Worm (Caenorhabditis elegans) whole organism, L4 larva: Measurements from ENCODE around the gene T11F9.21.
A peak's percentile ranks its signal among the peaks of the same experiment; 100 is the strongest.

Experiments used
- D1046.2 ChIP-seq: fragments of 200-800 bp; sonication (Bioruptor generic); IDR thresholded peaks from 2 replicates; pipeline ENCODE4 v1.3.6; 2022; ENCODE audit warnings: missing genetic modification characterization, missing compliant biosample characterization
- F10B5.3 ChIP-seq: sonication (generic microtip); optimal IDR thresholded peaks from 2 replicates; lab custom pipeline; 2016; ENCODE audit warnings: mild to moderate bottlenecking, missing genetic modification characterization, missing compliant biosample characterization
- F26F4.8 ChIP-seq: fragments of 200-800 bp; sonication (Bioruptor generic); conservative IDR thresholded peaks from 2 replicates; pipeline ENCODE4 v1.3.6; 2022; ENCODE audit warnings: missing genetic modification characterization, missing compliant biosample characterization
- Y5F2A.4 ChIP-seq: fragments of 200-800 bp; sonication (Bioruptor generic); optimal IDR thresholded peaks from 2 replicates; lab custom pipeline; 2018; ENCODE audit warnings: mild to moderate bottlenecking, missing genetic modification characterization, missing compliant biosample characterization
- aha-1 ChIP-seq: fragments of 150-350 bp; peaks from one replicate; lab custom pipeline; 2014; ENCODE audit warnings: missing biosample characterization, missing genetic modification characterization
- aly-2 ChIP-seq: sonication (generic microtip); optimal IDR thresholded peaks from 2 replicates; lab custom pipeline; 2018; ENCODE audit warnings: missing biosample characterization, missing genetic modification characterization
- ama-1 ChIP-seq: fragments of 150-350 bp; optimal IDR thresholded peaks from 2 replicates; lab custom pipeline; 2014; ENCODE audit warnings: inconsistent platforms, mixed read lengths
- ceh-28 ChIP-seq: fragments of 150-350 bp; optimal IDR thresholded peaks from 2 replicates; lab custom pipeline; 2014; ENCODE audit warnings: missing biosample characterization, missing genetic modification reagents, missing genetic modification characterization
- ceh-62 ChIP-seq: sonication (generic microtip); optimal IDR thresholded peaks from 2 replicates; lab custom pipeline; 2017; ENCODE audit warnings: missing biosample characterization, missing genetic modification characterization
- ces-1 ChIP-seq: fragments of 150-350 bp; sonication (generic microtip); optimal IDR thresholded peaks from 4 replicates; lab custom pipeline; 2014; ENCODE audit warnings: missing biosample characterization, missing genetic modification reagents, missing genetic modification characterization
- cey-2 ChIP-seq: sonication (generic microtip); optimal IDR thresholded peaks from 3 replicates; lab custom pipeline; 2017; ENCODE audit warnings: missing genetic modification characterization, mild to moderate bottlenecking, missing compliant biosample characterization, antibody characterized with exemption, borderline replicate concordance; ENCODE audit not compliant: insufficient read depth
- ctbp-1 ChIP-seq: fragments of 200-800 bp; sonication (Bioruptor generic); IDR thresholded peaks from 2 replicates; pipeline ENCODE4 v1.3.6; 2022; ENCODE audit warnings: missing genetic modification reagents, missing genetic modification characterization, missing compliant biosample characterization
- daf-16 ChIP-seq, 3 experiments: sonication (generic microtip); optimal IDR thresholded peaks; 2 replicates each; lab custom pipeline; 2016 to 2017; ENCODE audit warnings: missing genetic modification characterization in 3 of 3, missing genetic modification reagents in 3 of 3, mild to moderate bottlenecking in 2 of 3, missing compliant biosample characterization in 2 of 3, missing biosample characterization in 1 of 3, moderate library complexity in 1 of 3
- dmd-6 ChIP-seq: fragments of 200-800 bp; sonication (Bioruptor generic); IDR thresholded peaks from 2 replicates; pipeline ENCODE4 v1.3.6; 2022; ENCODE audit warnings: missing genetic modification reagents, missing genetic modification characterization, missing compliant biosample characterization
- dve-1 ChIP-seq: sonication (generic microtip); optimal IDR thresholded peaks from 2 replicates; lab custom pipeline; 2017; ENCODE audit warnings: antibody characterized with exemption, mild to moderate bottlenecking, missing genetic modification characterization, missing compliant biosample characterization; ENCODE audit not compliant: insufficient read depth
- egl-43 ChIP-seq: fragments of 200-800 bp; sonication (Bioruptor generic); IDR thresholded peaks from 2 replicates; pipeline ENCODE4 v1.3.6; 2022; ENCODE audit warnings: missing genetic modification reagents, missing genetic modification characterization, missing compliant biosample characterization
- hlh-11 ChIP-seq: fragments of 200-800 bp; sonication (Bioruptor generic); optimal IDR thresholded peaks from 2 replicates; lab custom pipeline; 2018; ENCODE audit warnings: mild to moderate bottlenecking, missing genetic modification characterization, missing compliant biosample characterization
- hlh-30 ChIP-seq: sonication (generic microtip); optimal IDR thresholded peaks from 2 replicates; lab custom pipeline; 2017; ENCODE audit warnings: antibody characterized with exemption, mild to moderate bottlenecking, missing genetic modification characterization, missing compliant biosample characterization; ENCODE audit not compliant: insufficient read depth
- jun-1 ChIP-seq: fragments of 150-350 bp; optimal IDR thresholded peaks from 2 replicates; lab custom pipeline; 2014; ENCODE audit warnings: missing biosample characterization, missing genetic modification reagents, missing genetic modification characterization
- lin-1 ChIP-seq: fragments of 200-800 bp; sonication (Bioruptor generic); IDR thresholded peaks from 2 replicates; pipeline ENCODE4 v1.3.6; 2022; ENCODE audit warnings: missing genetic modification reagents, missing genetic modification characterization, missing compliant biosample characterization
- lin-38 ChIP-seq: fragments of 200-800 bp; sonication (Bioruptor generic); IDR thresholded peaks from 2 replicates; pipeline ENCODE4 v1.3.6; 2022; ENCODE audit warnings: missing genetic modification reagents, missing genetic modification characterization, missing compliant biosample characterization
- lir-3 ChIP-seq: sonication (generic microtip); optimal IDR thresholded peaks from 2 replicates; lab custom pipeline; 2016; ENCODE audit warnings: mild to moderate bottlenecking, missing genetic modification characterization, missing compliant biosample characterization
- lsy-2 ChIP-seq, 2 experiments: fragments of 150-350 bp in 1 of 2; sonication (generic microtip) in 1 of 2; optimal IDR thresholded peaks; 2 replicates each; lab custom pipeline; 2014 to 2017; ENCODE audit warnings: missing biosample characterization in 2 of 2, missing genetic modification characterization in 2 of 2
- madf-5 ChIP-seq, 2 experiments: fragments of 200-800 bp; sonication (Bioruptor generic); IDR thresholded peaks; 2 replicates each; pipeline ENCODE4 v1.3.6; 2022; ENCODE audit warnings: missing compliant biosample characterization in 2 of 2, missing genetic modification characterization in 2 of 2
- mdl-1 ChIP-seq, 2 experiments: fragments of 150-350 bp in 1 of 2; sonication (generic microtip) in 1 of 2; optimal IDR thresholded peaks; 2 replicates each; lab custom pipeline; 2014 to 2017; ENCODE audit warnings: missing biosample characterization in 2 of 2, missing genetic modification characterization in 2 of 2
- mdt-29 ChIP-seq: fragments of 200-800 bp; sonication (Bioruptor generic); IDR thresholded peaks from 2 replicates; pipeline ENCODE4 v1.3.6; 2022; ENCODE audit warnings: missing genetic modification reagents, missing genetic modification characterization, missing compliant biosample characterization
- mep-1 ChIP-seq: fragments of 150-350 bp; sonication (generic microtip); optimal IDR thresholded peaks from 3 replicates; lab custom pipeline; 2014; ENCODE audit warnings: missing biosample characterization, missing genetic modification characterization
- nhr-102 ChIP-seq: sonication (generic microtip); optimal IDR thresholded peaks from 2 replicates; lab custom pipeline; 2016; ENCODE audit warnings: mild to moderate bottlenecking, missing genetic modification characterization, moderate library complexity, missing compliant biosample characterization
- nhr-28 ChIP-seq: fragments of 150-350 bp; optimal IDR thresholded peaks from 2 replicates; lab custom pipeline; 2014; ENCODE audit warnings: missing biosample characterization, missing genetic modification characterization
- nhr-76 ChIP-seq: fragments of 150-350 bp; optimal IDR thresholded peaks from 2 replicates; lab custom pipeline; 2014; ENCODE audit warnings: missing biosample characterization, missing genetic modification characterization
- nhr-77 ChIP-seq: fragments of 150-350 bp; optimal IDR thresholded peaks from 2 replicates; lab custom pipeline; 2014; ENCODE audit warnings: missing biosample characterization, missing genetic modification characterization
- pha-4 ChIP-seq, 2 experiments: fragments of 150-350 bp in 1 of 2; fragments of 200-800 bp in 1 of 2; sonication (Bioruptor generic) in 1 of 2; IDR thresholded peaks in 1 of 2; optimal IDR thresholded peaks in 1 of 2; 2 replicates each; pipeline versions ENCODE4 v1.3.6 to Lab custom; 2014 to 2022; ENCODE audit warnings: missing genetic modification characterization in 2 of 2, missing genetic modification reagents in 2 of 2, missing biosample characterization in 1 of 2, missing compliant biosample characterization in 1 of 2
- php-3 ChIP-seq: fragments of 200-800 bp; sonication (Bioruptor generic); IDR thresholded peaks from 2 replicates; pipeline ENCODE4 v1.3.6; 2022; ENCODE audit warnings: missing genetic modification reagents, missing genetic modification characterization, missing compliant biosample characterization
- pqm-1 ChIP-seq: sonication (generic microtip); optimal IDR thresholded peaks from 2 replicates; lab custom pipeline; 2017; ENCODE audit warnings: missing biosample characterization, missing genetic modification characterization
- skn-1 ChIP-seq: fragments of 150-350 bp; optimal IDR thresholded peaks from 2 replicates; lab custom pipeline; 2014; ENCODE audit warnings: missing biosample characterization, missing genetic modification characterization
- snpc-1.2 ChIP-seq: fragments of 200-800 bp; sonication (Bioruptor generic); IDR thresholded peaks from 2 replicates; pipeline ENCODE4 v1.3.6; 2022; ENCODE audit warnings: missing genetic modification reagents, missing genetic modification characterization, missing compliant biosample characterization
- snpc-4 ChIP-seq: fragments of 150-350 bp; optimal IDR thresholded peaks from 2 replicates; lab custom pipeline; 2014; ENCODE audit warnings: missing biosample characterization, missing genetic modification characterization
- spr-1 ChIP-seq: sonication (generic microtip); optimal IDR thresholded peaks from 2 replicates; lab custom pipeline; 2016; ENCODE audit warnings: mild to moderate bottlenecking, missing genetic modification characterization, missing compliant biosample characterization
- spr-3 ChIP-seq: fragments of 200-800 bp; sonication (Bioruptor generic); optimal IDR thresholded peaks from 2 replicates; lab custom pipeline; 2018; ENCODE audit warnings: mild to moderate bottlenecking, missing genetic modification characterization, missing compliant biosample characterization
- unc-39 ChIP-seq: sonication (generic microtip); optimal IDR thresholded peaks from 2 replicates; lab custom pipeline; 2017; ENCODE audit warnings: missing biosample characterization, missing genetic modification characterization
- unc-62 ChIP-seq, 3 experiments: fragments of 150-350 bp in 1 of 3; sonication (generic microtip); optimal IDR thresholded peaks in 2 of 3; peaks in 1 of 3; 1 replicate in 1 of 3; 2 replicates in 2 of 3; lab custom pipeline; 2014 to 2017; ENCODE audit warnings: missing biosample characterization in 3 of 3, missing genetic modification characterization in 3 of 3, missing genetic modification reagents in 3 of 3, missing genotype in 1 of 3
- zip-11 ChIP-seq: fragments of 200-800 bp; sonication (Bioruptor generic); IDR thresholded peaks from 2 replicates; pipeline ENCODE4 v1.3.6; 2022; ENCODE audit warnings: missing genetic modification characterization, missing compliant biosample characterization

T11F9.21 gene

ce11 chrV:11534495-11535189 is 42.1 kb downstream of the T11F9.21 start (continued):
- TF ChIP-seq dve-1 (tag; lab: Kevin White, UChicago) (peak; percentile 77), nhr-77 (tag; lab: Kevin White, UChicago) (peak; percentile 84), aha-1 (peak; percentile 45), dmd-6 (GFP tag; lab: Robert Waterston, UW) (peak; percentile 66), skn-1 (no peak)

ce11 chrV:11535504-11536062 is 43.0 kb downstream of the T11F9.21 start:
- TF ChIP-seq dve-1 (tag; lab: Kevin White, UChicago), result peak; percentile 33
- peak; percentile 35 for TF ChIP-seq ama-1
- peak; percentile 78 for TF ChIP-seq dmd-6 (GFP tag; lab: Robert Waterston, UW)
- TF ChIP-seq aly-2 (tag; lab: Kevin White, UChicago), result no peak
- TF ChIP-seq snpc-1.2 (GFP tag; lab: Robert Waterston, UW), result no peak
- no peak for TF ChIP-seq php-3 (GFP tag; lab: Robert Waterston, UW)
- TF ChIP-seq hlh-30 (tag; lab: Kevin White, UChicago), result peak; percentile 27
- TF ChIP-seq ctbp-1 (GFP tag; lab: Robert Waterston, UW), result no peak
- TF ChIP-seq ces-1 (GFP tag; lab: Kevin White, UChicago), result no peak
- peak in 1 of 2 experiments; percentile 36 for TF ChIP-seq unc-62 (GFP tag; optimal IDR thresholded peaks at IDR 0.05 in 1 of 2; lab: Kevin White, UChicago)
- TF ChIP-seq unc-62 (tag; optimal IDR thresholded peaks at IDR 0.05; lab: Kevin White, UChicago), result no peak
- no peak for TF ChIP-seq lin-38 (GFP tag; lab: Robert Waterston, UW)
- no peak for TF ChIP-seq pha-4 (GFP tag; IDR thresholded peaks at IDR 0.05; lab: Robert Waterston, UW)
- TF ChIP-seq pha-4 (tag; optimal IDR thresholded peaks at IDR 0.05; lab: Kevin White, UChicago), result no peak
- 0 out of 2 replicates have a peak, but pooled peaks have one; percentile 18 for TF ChIP-seq lin-1 (GFP tag; lab: Robert Waterston, UW)
- no peak for TF ChIP-seq Y5F2A.4 (GFP tag; lab: Kevin White, UChicago)
- peak; percentile 12 for TF ChIP-seq mep-1
- TF ChIP-seq madf-5 (GFP tag; IDR thresholded peaks at IDR 0.05; lab: Robert Waterston, UW), result no peak
- peak in 1 of 2 experiments; percentile 15 for TF ChIP-seq mdl-1 (tag; optimal IDR thresholded peaks at IDR 0.05; lab: Kevin White, UChicago)
- TF ChIP-seq ceh-62 (tag; lab: Kevin White, UChicago), result no peak
- no peak for TF ChIP-seq daf-16 (GFP tag; optimal IDR thresholded peaks at IDR 0.05; lab: Kevin White, UChicago)
- TF ChIP-seq daf-16 (tag; optimal IDR thresholded peaks at IDR 0.05; lab: Kevin White, UChicago), result peak; percentile 42
- TF ChIP-seq D1046.2, result no peak
- TF ChIP-seq F26F4.8 (GFP tag; lab: Robert Waterston, UW), result no peak
- TF ChIP-seq pqm-1 (tag; lab: Kevin White, UChicago), result peak; percentile 82
- TF ChIP-seq lir-3, result no peak
- TF ChIP-seq spr-3 (GFP tag; lab: Kevin White, UChicago), result no peak
- no peak for TF ChIP-seq F10B5.3
- TF ChIP-seq zip-11 (GFP tag; lab: Robert Waterston, UW), result no peak
- peak; percentile 6; the same call in 1 of the 2 replicates for TF ChIP-seq egl-43 (GFP tag; lab: Robert Waterston, UW)
- TF ChIP-seq unc-39 (tag; lab: Kevin White, UChicago), result no peak
- no peak for TF ChIP-seq mdt-29 (GFP tag; lab: Robert Waterston, UW)
- no peak for TF ChIP-seq jun-1 (tag; lab: Kevin White, UChicago)
- TF ChIP-seq lsy-2 (tag; optimal IDR thresholded peaks at IDR 0.05; lab: Kevin White, UChicago), result peak in 1 of 2 experiments; percentile 3
- peak; percentile 74 for TF ChIP-seq nhr-28 (tag; lab: Kevin White, UChicago)
- no peak for TF ChIP-seq ceh-28 (tag; lab: Kevin White, UChicago)
- TF ChIP-seq spr-1 (tag; lab: Kevin White, UChicago), result no peak
- TF ChIP-seq nhr-76 (tag; lab: Kevin White, UChicago), result no peak
- peak; percentile 85 for TF ChIP-seq hlh-11 (tag; lab: Kevin White, UChicago)
- TF ChIP-seq snpc-4, result no peak
- TF ChIP-seq nhr-102 (tag; lab: Kevin White, UChicago), result no peak
- no peak for TF ChIP-seq cey-2 (tag; lab: Kevin White, UChicago)
